Worm (Caenorhabditis elegans): ENCODE results near the gene R09F10.8.

The R09F10.8 gene

ce11 chrX:8286164-8286563 is 40.1 kb downstream of the R09F10.8 start:
- TF ChIP-seq cebp-1 (GFP tag; IDR thresholded peaks at IDR 0.05) (peak; percentile 91), cebp-1 (tag; optimal IDR thresholded peaks at IDR 0.05) (peak; percentile 97), ceh-100 (GFP tag; IDR thresholded peaks at IDR 0.05) (no peak)

ce11 chrX:8285169-8285796 is 41.0 kb downstream of the R09F10.8 start, which contains the start of the genes fis-2 and F13B9.2:
Gene fis-2, minus strand, starts transcription at chrX:8285219.
Gene F13B9.2, plus strand, starts transcription at chrX:8285683.
- TF ChIP-seq B0261.1 (tag; optimal IDR thresholded peaks at IDR 0.05) (no peak), sdz-38 (tag; optimal IDR thresholded peaks at IDR 0.05) (no peak), T07F8.4 (tag; optimal IDR thresholded peaks at IDR 0.05) (no peak), hmg-20 (GFP tag; IDR thresholded peaks at IDR 0.05) (no peak), repo-1 (tag; optimal IDR thresholded peaks at IDR 0.05) (no peak), ceh-27 (GFP tag; optimal IDR thresholded peaks at IDR 0.05) (no peak), lir-1 (GFP tag; conservative IDR thresholded peaks at IDR 0.05) (no peak), dpl-1 (GFP tag; optimal IDR thresholded peaks at IDR 0.05) (no peak), let-607 (tag; optimal IDR thresholded peaks at IDR 0.05) (no peak), lin-35 (GFP tag; optimal IDR thresholded peaks at IDR 0.05) (no peak), tbp1 (GFP tag; optimal IDR thresholded peaks at IDR 0.05) (no peak), mel-28 (tag; optimal IDR thresholded peaks at IDR 0.05; ENCODE audit: borderline replicate concordance) (no peak), B0035.1 (tag; optimal IDR thresholded peaks at IDR 0.05) (no peak), F22D6.2 (tag; optimal IDR thresholded peaks at IDR 0.05) (no peak), ztf-3 (GFP tag; optimal IDR thresholded peaks at IDR 0.05) (no peak), lin-54 (GFP tag; optimal IDR thresholded peaks at IDR 0.05) (no peak), nhr-179 (tag; optimal IDR thresholded peaks at IDR 0.05) (no peak), sea-2 (GFP tag; IDR thresholded peaks at IDR 0.05) (no peak)

ce11 chrX:8284003-8284402 is 42.2 kb downstream of the R09F10.8 start:
- TF ChIP-seq gei-17 (GFP tag; optimal IDR thresholded peaks at IDR 0.05) (no peak), nhr-179 (tag; optimal IDR thresholded peaks at IDR 0.05) (no peak), ztf-26 (tag; optimal IDR thresholded peaks at IDR 0.05) (no peak), sea-2 (GFP tag; IDR thresholded peaks at IDR 0.05) (no peak), nfya-1 (tag; optimal IDR thresholded peaks at IDR 0.05; ENCODE audit: borderline replicate concordance, insufficient read depth) (no peak), aptf-3 (GFP tag; IDR thresholded peaks at IDR 0.05) (no peak), repo-1 (tag; optimal IDR thresholded peaks at IDR 0.05) (no peak), chd-7 (tag; optimal IDR thresholded peaks at IDR 0.05) (no peak)

- TF ChIP-seq madf-8 (GFP tag; conservative IDR thresholded peaks at IDR 0.05) (no peak), ekl-4 (GFP tag; IDR thresholded peaks at IDR 0.05) (no peak), sdz-38 (tag; optimal IDR thresholded peaks at IDR 0.05) (no peak), lsl-1 (GFP tag; optimal IDR thresholded peaks at IDR 0.05) (no peak), athp-1 (tag; optimal IDR thresholded peaks at IDR 0.05) (no peak)
Observed at ce11 chrX:8276984-8277383, 49.3 kb downstream of the R09F10.8 start.

ce11 chrX:8276333-8276732 is 49.9 kb downstream of the R09F10.8 start:
- TF ChIP-seq ztf-26 (tag; optimal IDR thresholded peaks at IDR 0.05) (no peak), hrde-1 (tag; optimal IDR thresholded peaks at IDR 0.05; ENCODE audit: borderline replicate concordance) (no peak), egrh-3 (GFP tag; IDR thresholded peaks at IDR 0.05) (no peak), mxl-1 (tag; optimal IDR thresholded peaks at IDR 0.05) (no peak), B0261.1 (tag; optimal IDR thresholded peaks at IDR 0.05) (no peak), ekl-4 (GFP tag; IDR thresholded peaks at IDR 0.05) (no peak), hmg-20 (GFP tag; IDR thresholded peaks at IDR 0.05) (no peak), F39B2.1 (GFP tag; IDR thresholded peaks at IDR 0.05) (no peak), zim-3 (tag; optimal IDR thresholded peaks at IDR 0.05) (no peak), tbp1 (GFP tag; optimal IDR thresholded peaks at IDR 0.05) (no peak), K12H6.12 (tag; optimal IDR thresholded peaks at IDR 0.05) (no peak), mes-4 (tag; optimal IDR thresholded peaks at IDR 0.05) (no peak), T07F8.4 (tag; optimal IDR thresholded peaks at IDR 0.05) (no peak), K11D2.4 (GFP tag; IDR thresholded peaks at IDR 0.05) (no peak), efl-1 (GFP tag; optimal IDR thresholded peaks at IDR 0.05) (no peak), egl-44 (GFP tag; IDR thresholded peaks at IDR 0.05) (no peak), Y53F4B.3 (GFP tag; IDR thresholded peaks at IDR 0.05) (no peak)
